Worm (Caenorhabditis elegans): ENCODE results near the gene dpy-9.

dpy-9 gene

ce11 chrIV:264182-264709 lies 5.2 kb upstream of the dpy-9 start, which contains the start of gene pat-6 (continued):
- TF ChIP-seq nhr-129 (tag; optimal IDR thresholded peaks at IDR 0.05), result no peak
- no peak for TF ChIP-seq zag-1 (tag; optimal IDR thresholded peaks at IDR 0.05)
- peak; percentile 8 for TF ChIP-seq nhr-6 (tag; optimal IDR thresholded peaks at IDR 0.05)
- no peak for TF ChIP-seq ceh-16 (tag; optimal IDR thresholded peaks at IDR 0.05)
- no peak for TF ChIP-seq nhr-77 (tag; optimal IDR thresholded peaks at IDR 0.05)
- TF ChIP-seq fos-1 (tag; optimal IDR thresholded peaks at IDR 0.05), result no peak
- TF ChIP-seq sma-3 (GFP tag; optimal IDR thresholded peaks at IDR 0.05), result no peak
- no peak for TF ChIP-seq ztf-1 (GFP tag; conservative IDR thresholded peaks at IDR 0.05)
- no peak for TF ChIP-seq ztf-4 (tag; optimal IDR thresholded peaks at IDR 0.05)
- TF ChIP-seq alr-1 (tag; optimal IDR thresholded peaks at IDR 0.05), result no peak
- TF ChIP-seq peb-1 (tag; optimal IDR thresholded peaks at IDR 0.05), result no peak

ce11 chrIV:262460-262859 lies 3.5 kb upstream of the dpy-9 start:
- no peak for TF ChIP-seq nhr-77 (tag; optimal IDR thresholded peaks at IDR 0.05)
- TF ChIP-seq ztf-1 (GFP tag; conservative IDR thresholded peaks at IDR 0.05), result no peak
- no peak for TF ChIP-seq gmeb-1 (tag; optimal IDR thresholded peaks at IDR 0.05)
- TF ChIP-seq nhr-6 (tag; optimal IDR thresholded peaks at IDR 0.05), result no peak
- TF ChIP-seq dmd-4 (tag; optimal IDR thresholded peaks at IDR 0.05), result no peak
- TF ChIP-seq elt-3 (tag; optimal IDR thresholded peaks at IDR 0.05), result no peak
- TF ChIP-seq unc-62 (GFP tag; optimal IDR thresholded peaks at IDR 0.05), result no peak

ce11 chrIV:261607-262006 lies 2.6 kb upstream of the dpy-9 start, which contains the start of gene pqbp-1.1:
TSS of gene pqbp-1.1 (minus strand) at chrIV:261683.
- TF ChIP-seq sma-3 (GFP tag; optimal IDR thresholded peaks at IDR 0.05) (peak; percentile 57), sma-9 (GFP tag; optimal IDR thresholded peaks at IDR 0.05) (peak; percentile 37), sma-9 (tag; optimal IDR thresholded peaks at IDR 0.05) (no peak), unc-39 (tag; optimal IDR thresholded peaks at IDR 0.05) (no peak), nhr-129 (tag; optimal IDR thresholded peaks at IDR 0.05) (peak; percentile 11), lin-39 (tag; optimal IDR thresholded peaks at IDR 0.05) (no peak), zag-1 (tag; optimal IDR thresholded peaks at IDR 0.05) (no peak), R02D3.7 (tag; optimal IDR thresholded peaks at IDR 0.05) (no peak), lin-13 (GFP tag; optimal IDR thresholded peaks at IDR 0.05) (peak; percentile 66), elt-1 (tag; optimal IDR thresholded peaks at IDR 0.05) (no peak), aly-2 (tag; optimal IDR thresholded peaks at IDR 0.05) (no peak), lin-11 (tag; optimal IDR thresholded peaks at IDR 0.05) (no peak), lsy-2 (tag; optimal IDR thresholded peaks at IDR 0.05) (peak; percentile 31 to 77), mdl-1 (tag; optimal IDR thresholded peaks at IDR 0.05) (no peak), unc-62 (GFP tag; optimal IDR thresholded peaks at IDR 0.05) (no peak), nhr-77 (tag; optimal IDR thresholded peaks at IDR 0.05) (no peak), alr-1 (tag; optimal IDR thresholded peaks at IDR 0.05) (no peak), nhr-23 (tag; optimal IDR thresholded peaks at IDR 0.05) (no peak), nhr-25 (tag; optimal IDR thresholded peaks at IDR 0.05) (peak; percentile 69), fos-1 (tag; optimal IDR thresholded peaks at IDR 0.05) (peak; percentile 9), nhr-237 (tag; optimal IDR thresholded peaks at IDR 0.05) (no peak), nhr-21 (tag; optimal IDR thresholded peaks at IDR 0.05) (peak; percentile 67), mab-5 (tag; optimal IDR thresholded peaks at IDR 0.05) (peak; percentile 37), ZK546.5 (tag; optimal IDR thresholded peaks at IDR 0.05) (no peak), C34F6.9 (tag; optimal IDR thresholded peaks at IDR 0.05) (peak; percentile 79), gmeb-1 (tag; optimal IDR thresholded peaks at IDR 0.05) (peak; percentile 95), ztf-1 (GFP tag; conservative IDR thresholded peaks at IDR 0.05) (no peak), Y55F3AM.14 (GFP tag; optimal IDR thresholded peaks at IDR 0.05) (no peak), F13H6.1 (tag; optimal IDR thresholded peaks at IDR 0.05) (no peak), mbf-1 (tag; optimal IDR thresholded peaks at IDR 0.05) (no peak), dmd-4 (tag; optimal IDR thresholded peaks at IDR 0.05) (no peak), blmp-1 (tag; optimal IDR thresholded peaks at IDR 0.05; ENCODE audit: insufficient read depth) (peak; percentile 49), nhr-12 (tag; optimal IDR thresholded peaks at IDR 0.05) (no peak), sem-4 (tag; optimal IDR thresholded peaks at IDR 0.05) (peak; percentile 17), ceh-82 (tag; optimal IDR thresholded peaks at IDR 0.05) (no peak), nhr-10 (tag; optimal IDR thresholded peaks at IDR 0.05) (no peak), unc-55 (GFP tag; optimal IDR thresholded peaks at IDR 0.05) (peak; percentile 93), crh-2 (tag; optimal IDR thresholded peaks at IDR 0.05) (peak; percentile 66), nhr-6 (tag; optimal IDR thresholded peaks at IDR 0.05) (no peak)
